Worm (Caenorhabditis elegans) whole organism, L3 larva: ENCODE data around the gene C47E8.11.

ENCODE experiments used
- sea-2 ChIP-seq: fragments of 150-350 bp; sonication (generic microtip); optimal IDR thresholded peaks from 4 replicates; lab custom pipeline; 2014; ENCODE audit warnings: missing biosample characterization, missing genetic modification reagents, missing genetic modification characterization
- snpc-4 ChIP-seq: fragments of 150-350 bp; optimal IDR thresholded peaks from 2 replicates; lab custom pipeline; 2014; ENCODE audit warnings: missing biosample characterization, missing genetic modification characterization

- no peak for TF ChIP-seq sea-2 (GFP tag; lab: Kevin White, UChicago)
- no peak for TF ChIP-seq snpc-4 (tag; lab: Kevin White, UChicago)
These were observed 22.7 kb downstream of the C47E8.11 start, which contains the start of gene ssp-33 for ce11 chrV:14711077-14711476.
